Worm (Caenorhabditis elegans) whole organism, L4 larva: ENCODE results near the gene F07C4.6.

Experiments
- F49E8.2 ChIP-seq: sonication (generic microtip); optimal IDR thresholded peaks from 2 replicates; lab custom pipeline; 2016; ENCODE audit warnings: missing compliant biosample characterization, mild to moderate bottlenecking, missing genetic modification characterization, borderline replicate concordance
- mep-1 ChIP-seq: fragments of 150-350 bp; sonication (generic microtip); optimal IDR thresholded peaks from 3 replicates; lab custom pipeline; 2014; ENCODE audit warnings: missing biosample characterization, missing genetic modification characterization
- nhr-41 ChIP-seq: fragments of 200-800 bp; sonication (Bioruptor generic); IDR thresholded peaks from 2 replicates; pipeline ENCODE4 v1.3.6; 2022; ENCODE audit warnings: missing genetic modification reagents, missing genetic modification characterization, missing compliant biosample characterization
- nhr-76 ChIP-seq: fragments of 150-350 bp; optimal IDR thresholded peaks from 2 replicates; lab custom pipeline; 2014; ENCODE audit warnings: missing biosample characterization, missing genetic modification characterization
- pha-4 ChIP-seq, 2 experiments: fragments of 150-350 bp in 1 of 2; fragments of 200-800 bp in 1 of 2; sonication (Bioruptor generic) in 1 of 2; IDR thresholded peaks in 1 of 2; optimal IDR thresholded peaks in 1 of 2; 2 replicates each; pipeline versions ENCODE4 v1.3.6 to Lab custom; 2014 to 2022; ENCODE audit warnings: missing genetic modification characterization in 2 of 2, missing genetic modification reagents in 2 of 2, missing biosample characterization in 1 of 2, missing compliant biosample characterization in 1 of 2
- ztf-11 ChIP-seq: fragments of 150-350 bp; optimal IDR thresholded peaks from 2 replicates; lab custom pipeline; 2014; ENCODE audit warnings: missing biosample characterization, missing genetic modification characterization

DNA sequence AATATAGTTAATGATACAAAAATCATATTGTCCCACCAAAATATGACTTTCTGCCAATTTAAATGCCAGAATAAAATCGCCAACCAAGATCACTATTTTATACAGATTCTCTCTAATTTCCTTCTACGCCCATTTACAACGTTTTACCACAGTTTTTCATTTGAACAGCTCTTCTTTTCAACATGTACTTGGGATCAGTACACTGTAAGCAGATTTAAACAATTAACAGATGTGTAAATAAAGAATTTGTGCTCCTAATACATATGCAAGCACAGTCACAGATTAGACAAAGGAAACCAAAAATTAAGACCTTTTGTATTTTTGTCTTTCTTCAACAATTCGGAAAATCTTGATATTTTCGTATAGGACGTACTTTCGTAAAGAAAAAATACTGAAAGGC, 16.8 kb downstream of the F07C4.6 start, which contains the start of gene F07C4.11:
- TF ChIP-seq F49E8.2 (no peak), nhr-76 (tag; lab: Kevin White, UChicago) (no peak), ztf-11 (tag; lab: Kevin White, UChicago) (no peak), pha-4 (GFP tag; IDR thresholded peaks at IDR 0.05; lab: Robert Waterston, UW) (no peak), pha-4 (tag; optimal IDR thresholded peaks at IDR 0.05; lab: Kevin White, UChicago) (no peak), nhr-41 (GFP tag; lab: Robert Waterston, UW) (no peak), mep-1 (no peak)
